Worm (Caenorhabditis elegans) whole organism, late embryonic: ENCODE data around the gene sad-1.

Experiments used
- F13H6.1 ChIP-seq: sonication (generic microtip); optimal IDR thresholded peaks from 2 replicates; lab custom pipeline; 2016; ENCODE audit warnings: missing genetic modification characterization, missing compliant biosample characterization
- ahr-1 ChIP-seq: sonication (generic microtip); optimal IDR thresholded peaks from 2 replicates; lab custom pipeline; 2016; ENCODE audit warnings: missing genetic modification characterization, missing compliant biosample characterization
- ama-1 ChIP-seq: fragments of 150-350 bp; optimal IDR thresholded peaks from 2 replicates; lab custom pipeline; 2014
- ceh-22 ChIP-seq: sonication (generic microtip); optimal IDR thresholded peaks from 2 replicates; lab custom pipeline; 2017; ENCODE audit warnings: missing biosample characterization, missing genetic modification characterization
- ets-4 ChIP-seq: sonication (generic microtip); optimal IDR thresholded peaks from 2 replicates; lab custom pipeline; 2016; ENCODE audit warnings: missing genetic modification characterization, missing compliant biosample characterization
- fkh-6 ChIP-seq: sonication (generic microtip); optimal IDR thresholded peaks from 2 replicates; lab custom pipeline; 2016; ENCODE audit warnings: missing genetic modification characterization, missing compliant biosample characterization
- hlh-13 ChIP-seq: fragments of 200-800 bp; sonication (Bioruptor generic); optimal IDR thresholded peaks from 2 replicates; lab custom pipeline; 2018; ENCODE audit warnings: mild to moderate bottlenecking, missing genetic modification characterization, missing compliant biosample characterization
- hlh-30 ChIP-seq: sonication (generic microtip); optimal IDR thresholded peaks from 2 replicates; lab custom pipeline; 2017; ENCODE audit warnings: antibody characterized with exemption, missing genetic modification characterization, missing compliant biosample characterization; ENCODE audit not compliant: insufficient read depth
- madf-2 ChIP-seq: sonication (generic microtip); optimal IDR thresholded peaks from 2 replicates; lab custom pipeline; 2017; ENCODE audit warnings: missing genetic modification characterization, missing compliant biosample characterization
- nhr-11 ChIP-seq: fragments of 150-350 bp; optimal IDR thresholded peaks from 2 replicates; lab custom pipeline; 2014; ENCODE audit warnings: missing biosample characterization, missing genetic modification characterization
- pha-4 ChIP-seq: fragments of 150-350 bp; optimal IDR thresholded peaks from 2 replicates; lab custom pipeline; 2018; ENCODE audit warnings: missing biosample characterization, missing genetic modification reagents, missing genetic modification characterization
- rnt-1 ChIP-seq: sonication (generic microtip); optimal IDR thresholded peaks from 2 replicates; lab custom pipeline; 2016; ENCODE audit warnings: missing genetic modification characterization, missing compliant biosample characterization
- tbx-2 ChIP-seq: sonication (generic microtip); optimal IDR thresholded peaks from 2 replicates; lab custom pipeline; 2016; ENCODE audit warnings: missing genetic modification characterization, missing compliant biosample characterization
- zip-5 ChIP-seq: sonication (generic microtip); optimal IDR thresholded peaks from 2 replicates; lab custom pipeline; 2016; ENCODE audit warnings: missing genetic modification characterization, missing compliant biosample characterization

ce11 chrX:13544544-13545021, 44.1 kb upstream of the sad-1 start:
- no peak for TF ChIP-seq ahr-1 (tag; lab: Kevin White, UChicago)
- TF ChIP-seq ama-1 (lab: Kevin White, UChicago), result no peak
- TF ChIP-seq zip-5, result no peak
- TF ChIP-seq ceh-22 (tag; lab: Kevin White, UChicago), result no peak
- TF ChIP-seq ets-4 (tag; lab: Kevin White, UChicago), result no peak
- TF ChIP-seq F13H6.1 (tag; lab: Kevin White, UChicago), result no peak
- no peak for TF ChIP-seq rnt-1 (tag; lab: Kevin White, UChicago)
- TF ChIP-seq hlh-13 (GFP tag; lab: Kevin White, UChicago), result no peak
- no peak for TF ChIP-seq hlh-30 (tag; lab: Kevin White, UChicago)
- no peak for TF ChIP-seq tbx-2 (tag; lab: Kevin White, UChicago)
- TF ChIP-seq pha-4, result no peak
- no peak for TF ChIP-seq madf-2 (tag; lab: Kevin White, UChicago)
- TF ChIP-seq fkh-6 (tag; lab: Kevin White, UChicago), result no peak
- no peak for TF ChIP-seq nhr-11 (tag; lab: Kevin White, UChicago)
